Fruit fly (Drosophila melanogaster) Kc167 (cell line): ENCODE data around the gene CG42673.

Experiments
- Myc ChIP-seq: fragments of >200 bp; optimal IDR thresholded peaks from 2 replicates; lab custom pipeline; 2017; ENCODE audit warnings: missing external identifiers
- Sin3A ChIP-seq: fragments of >200 bp; optimal IDR thresholded peaks from 2 replicates; lab custom pipeline; 2018; ENCODE audit warnings: missing external identifiers
- h ChIP-seq: fragments of >200 bp; optimal IDR thresholded peaks from 3 replicates; lab custom pipeline; 2018; ENCODE audit warnings: missing external identifiers
- insv ChIP-seq: fragments of >200 bp; optimal IDR thresholded peaks from 3 replicates; lab custom pipeline; 2018; ENCODE audit warnings: missing external identifiers
- psq ChIP-seq: fragments of >200 bp; optimal IDR thresholded peaks from 2 replicates; lab custom pipeline; 2017; ENCODE audit warnings: missing external identifiers
- ttk ChIP-seq: sonication (Bioruptor generic); optimal IDR thresholded peaks from 2 replicates; lab custom pipeline; 2017; ENCODE audit warnings: missing external identifiers

- no peak for TF ChIP-seq psq (lab: Kevin White, UChicago)
- TF ChIP-seq ttk (lab: Kevin White, UChicago): no peak
- TF ChIP-seq insv: no peak
- TF ChIP-seq h (lab: Kevin White, UChicago): no peak
- no peak for TF ChIP-seq Sin3A (lab: Kevin White, UChicago)
- no peak for TF ChIP-seq Myc
Measured at dm6 chr3L:9624014-9624413, 77.0 kb downstream of the CG42673 start, which contains the start of gene CG3335.
